Fruit fly (Drosophila melanogaster) whole organism, embryonic: Measurements from ENCODE around the gene kay.
A peak's percentile ranks its signal among the peaks of the same experiment; 100 is the strongest.

Experiments used
- CG10274 ChIP-seq: fragments of 200-800 bp; sonication (Bioruptor generic); optimal IDR thresholded peaks from 3 replicates; lab custom pipeline; 2017; ENCODE audit warnings: missing biosample characterization, mild to moderate bottlenecking, missing genetic modification characterization
- CG10543 ChIP-seq: fragments of 200-800 bp; sonication (Bioruptor generic); optimal IDR thresholded peaks from 3 replicates; lab custom pipeline; 2017; ENCODE audit warnings: missing biosample characterization, mild to moderate bottlenecking, missing genetic modification characterization, moderate library complexity
- CG10565 ChIP-seq: fragments of 200-800 bp; sonication (Bioruptor generic); optimal IDR thresholded peaks from 3 replicates; lab custom pipeline; 2016; ENCODE audit warnings: missing biosample characterization, mild to moderate bottlenecking, missing genetic modification characterization
- CG10979 ChIP-seq: fragments of 200-800 bp; sonication (Bioruptor generic); optimal IDR thresholded peaks from 2 replicates; lab custom pipeline; 2018; ENCODE audit warnings: missing biosample characterization, mild to moderate bottlenecking, missing genetic modification characterization, moderate library complexity
- CG11093 ChIP-seq: fragments of 200-800 bp; sonication (Bioruptor generic); IDR thresholded peaks from 3 replicates; pipeline ENCODE4 v1.3.6; 2022; ENCODE audit warnings: missing biosample characterization, missing genetic modification characterization
- CG12104 ChIP-seq: fragments of 200-800 bp; sonication (Bioruptor generic); optimal IDR thresholded peaks from 3 replicates; lab custom pipeline; 2016; ENCODE audit warnings: missing biosample characterization, missing genetic modification characterization
- CG12236 ChIP-seq: fragments of 200-800 bp; sonication (Bioruptor generic); optimal IDR thresholded peaks from 2 replicates; lab custom pipeline; 2016; ENCODE audit warnings: missing biosample characterization, missing genetic modification characterization
- CG1602 ChIP-seq: fragments of 200-800 bp; sonication (Bioruptor generic); optimal IDR thresholded peaks from 3 replicates; lab custom pipeline; 2016; ENCODE audit warnings: missing biosample characterization, missing genetic modification characterization
- CG32772 ChIP-seq: fragments of 200-800 bp; sonication (Bioruptor generic); IDR thresholded peaks from 2 replicates; pipeline ENCODE4 v1.3.6; 2022; ENCODE audit warnings: missing biosample characterization, missing genetic modification characterization
- CG3407 ChIP-seq: fragments of 200-800 bp; sonication (Bioruptor generic); optimal IDR thresholded peaks from 2 replicates; lab custom pipeline; 2018; ENCODE audit warnings: missing biosample characterization, mild to moderate bottlenecking, missing genetic modification characterization
- CG3847 ChIP-seq: fragments of 200-800 bp; sonication (Bioruptor generic); IDR thresholded peaks from 2 replicates; pipeline ENCODE4 v1.3.6; 2022; ENCODE audit warnings: missing biosample characterization, missing genetic modification characterization
- CG4360 ChIP-seq: fragments of 200-800 bp; sonication (Bioruptor generic); IDR thresholded peaks from 2 replicates; pipeline ENCODE4 v1.3.6; 2022; ENCODE audit warnings: missing biosample characterization, missing genetic modification characterization
- CG4424 ChIP-seq: fragments of 200-800 bp; sonication (Bioruptor generic); optimal IDR thresholded peaks from 3 replicates; lab custom pipeline; 2016; ENCODE audit warnings: missing biosample characterization, missing genetic modification characterization
- CG6254 ChIP-seq: fragments of 200-800 bp; sonication (Bioruptor generic); optimal IDR thresholded peaks from 3 replicates; lab custom pipeline; 2017; ENCODE audit warnings: mild to moderate bottlenecking, missing biosample characterization, missing genetic modification reagents, missing genetic modification characterization
- CG6854 ChIP-seq: fragments of 200-800 bp; sonication (Bioruptor generic); optimal IDR thresholded peaks from 3 replicates; lab custom pipeline; 2017; ENCODE audit warnings: missing biosample characterization, mild to moderate bottlenecking, missing genetic modification characterization
- D19A ChIP-seq: fragments of 200-800 bp; optimal IDR thresholded peaks from 3 replicates; lab custom pipeline; 2019; ENCODE audit warnings: missing biosample characterization, mild to moderate bottlenecking, missing genetic modification characterization, moderate library complexity
- Drgx ChIP-seq: fragments of 200-800 bp; sonication (Bioruptor generic); IDR thresholded peaks from 2 replicates; pipeline ENCODE4 v1.3.6; 2022; ENCODE audit warnings: missing biosample characterization, missing genetic modification characterization
- Elba2 ChIP-seq: fragments of 200-800 bp; sonication (Bioruptor generic); optimal IDR thresholded peaks from 3 replicates; lab custom pipeline; 2016; ENCODE audit warnings: missing biosample characterization, missing genetic modification characterization
- HLH54F ChIP-seq: fragments of 200-800 bp; sonication (Bioruptor generic); optimal IDR thresholded peaks from 3 replicates; lab custom pipeline; 2016; ENCODE audit warnings: missing biosample characterization, missing genetic modification characterization
- Lhr ChIP-seq: fragments of 200-800 bp; sonication (Bioruptor generic); optimal IDR thresholded peaks from 3 replicates; lab custom pipeline; 2017; ENCODE audit warnings: mild to moderate bottlenecking, missing biosample characterization, missing genetic modification reagents, missing genetic modification characterization
- MBD-R2 ChIP-seq: fragments of 200-800 bp; sonication (Bioruptor generic); IDR thresholded peaks from 2 replicates; pipeline ENCODE4 v1.3.6; 2022; ENCODE audit warnings: missing biosample characterization, missing genetic modification characterization
- MESR4 ChIP-seq: fragments of 200-800 bp; sonication (Bioruptor generic); optimal IDR thresholded peaks from 2 replicates; lab custom pipeline; 2018; ENCODE audit warnings: missing biosample characterization, mild to moderate bottlenecking, missing genetic modification characterization, moderate library complexity
- Med ChIP-seq: fragments of 200-800 bp; sonication (Bioruptor generic); peaks from one replicate; lab custom pipeline; 2016; ENCODE audit warnings: missing biosample characterization, missing genetic modification characterization, mild to moderate bottlenecking, inconsistent platforms, moderate library complexity
- Mrtf ChIP-seq: fragments of 200-800 bp; sonication (Bioruptor generic); IDR thresholded peaks from 3 replicates; pipeline ENCODE4 v1.3.6; 2022; ENCODE audit warnings: missing biosample characterization, missing genetic modification characterization
- NfI ChIP-seq: fragments of 200-800 bp; sonication (Bioruptor generic); optimal IDR thresholded peaks from 3 replicates; lab custom pipeline; 2018; ENCODE audit warnings: missing biosample characterization, mild to moderate bottlenecking, missing genetic modification characterization, moderate library complexity
- Oli ChIP-seq: fragments of 200-800 bp; sonication (Bioruptor generic); optimal IDR thresholded peaks from 2 replicates; lab custom pipeline; 2018; ENCODE audit warnings: missing biosample characterization, mild to moderate bottlenecking, missing genetic modification characterization, moderate library complexity
- Opbp ChIP-seq: fragments of 200-800 bp; sonication (Bioruptor generic); IDR thresholded peaks from 3 replicates; pipeline ENCODE4 v1.3.6; 2022; ENCODE audit warnings: missing biosample characterization, missing genetic modification characterization; ENCODE audit not compliant: partially characterized antibody
- Pdp1 ChIP-seq, 2 experiments: fragments of 200-800 bp; sonication (Bioruptor generic); optimal IDR thresholded peaks; 3 replicates each; lab custom pipeline; 2016; ENCODE audit warnings: missing biosample characterization in 2 of 2, missing genetic modification characterization in 2 of 2, mild to moderate bottlenecking in 1 of 2, moderate library complexity in 1 of 2
- Taf1 ChIP-seq: fragments of 200-800 bp; sonication (Bioruptor generic); IDR thresholded peaks from 2 replicates; pipeline ENCODE4 v1.3.6; 2022; ENCODE audit warnings: missing biosample characterization, missing genetic modification characterization
- Usf ChIP-seq: fragments of 200-800 bp; sonication (Bioruptor generic); optimal IDR thresholded peaks from 2 replicates; lab custom pipeline; 2017; ENCODE audit warnings: missing genotype, missing biosample characterization, missing genetic modification characterization
- Xrp1 ChIP-seq: fragments of 200-800 bp; sonication (Bioruptor generic); IDR thresholded peaks from 2 replicates; pipeline ENCODE4 v1.3.6; 2022; ENCODE audit warnings: missing biosample characterization, missing genetic modification characterization
- ase ChIP-seq: fragments of 200-800 bp; sonication (Bioruptor generic); IDR thresholded peaks from 3 replicates; pipeline ENCODE4 v1.3.6; 2022; ENCODE audit warnings: missing biosample characterization, missing genetic modification characterization
- bsh ChIP-seq, 2 experiments: fragments of 200-800 bp; sonication (Bioruptor generic); optimal IDR thresholded peaks; 2 replicates each; lab custom pipeline; 2017 to 2018; ENCODE audit warnings: mild to moderate bottlenecking in 2 of 2, missing biosample characterization in 2 of 2, missing genetic modification characterization in 2 of 2, moderate library complexity in 1 of 2
- ci ChIP-seq: fragments of 200-800 bp; sonication (Bioruptor generic); IDR thresholded peaks from 3 replicates; pipeline ENCODE4 v1.3.6; 2022; ENCODE audit warnings: missing biosample characterization, missing genetic modification characterization
- disco-r ChIP-seq: fragments of 200-800 bp; sonication (Bioruptor generic); optimal IDR thresholded peaks from 2 replicates; lab custom pipeline; 2016; ENCODE audit warnings: missing biosample characterization, missing genetic modification characterization
- hkb ChIP-seq, 2 experiments: fragments of 200-800 bp in 1 of 2; fragments of >200 bp in 1 of 2; sonication (Bioruptor generic) in 1 of 2; IDR thresholded peaks in 1 of 2; optimal IDR thresholded peaks in 1 of 2; 2 replicates each; pipeline versions ENCODE4 v1.3.6 to Lab custom; 2017 to 2022; ENCODE audit warnings: missing biosample characterization in 1 of 2, missing genetic modification characterization in 1 of 2
- klu ChIP-seq: fragments of 200-800 bp; sonication (Bioruptor generic); IDR thresholded peaks from 2 replicates; pipeline ENCODE4 v1.3.6; 2022; ENCODE audit warnings: missing biosample characterization, missing genetic modification characterization
- nmo ChIP-seq: fragments of 200-800 bp; sonication (Bioruptor generic); optimal IDR thresholded peaks from 2 replicates; lab custom pipeline; 2018; ENCODE audit warnings: missing biosample characterization, mild to moderate bottlenecking, missing genetic modification characterization, moderate library complexity
- oc ChIP-seq: fragments of 200-800 bp; sonication (Bioruptor generic); optimal IDR thresholded peaks from 2 replicates; lab custom pipeline; 2018; ENCODE audit warnings: missing biosample characterization, mild to moderate bottlenecking, missing genetic modification characterization, moderate library complexity
- pb ChIP-seq: fragments of 200-800 bp; sonication (Bioruptor generic); optimal IDR thresholded peaks from 3 replicates; lab custom pipeline; 2016; ENCODE audit warnings: missing biosample characterization, missing genetic modification characterization
- row ChIP-seq: fragments of 200-800 bp; sonication (Bioruptor generic); IDR thresholded peaks from 3 replicates; pipeline ENCODE4 v1.3.6; 2022; ENCODE audit warnings: missing biosample characterization, missing genetic modification characterization
- run ChIP-seq: fragments of 200-800 bp; sonication (Bioruptor generic); optimal IDR thresholded peaks from 3 replicates; lab custom pipeline; 2018; ENCODE audit warnings: missing biosample characterization, mild to moderate bottlenecking, missing genetic modification characterization
- salm ChIP-seq: fragments of 200-800 bp; sonication (Bioruptor generic); optimal IDR thresholded peaks from 2 replicates; lab custom pipeline; 2018; ENCODE audit warnings: missing biosample characterization, mild to moderate bottlenecking, missing genetic modification characterization
- sc ChIP-seq, 3 experiments: fragments of >200 bp in 2 of 3; fragments of 200-800 bp in 1 of 3; sonication (Bioruptor generic) in 1 of 3; optimal IDR thresholded peaks; 2 replicates in 2 of 3; 3 replicates in 1 of 3; lab custom pipeline; 2017; ENCODE audit warnings: mild to moderate bottlenecking in 1 of 3, missing biosample characterization in 1 of 3, missing genetic modification characterization in 1 of 3, missing genetic modification reagents in 1 of 3
- sisA ChIP-seq: fragments of 200-800 bp; sonication (Bioruptor generic); IDR thresholded peaks from 2 replicates; pipeline ENCODE4 v1.3.6; 2022; ENCODE audit warnings: missing biosample characterization, missing genetic modification characterization
- ssp ChIP-seq: fragments of 200-800 bp; sonication (Bioruptor generic); IDR thresholded peaks from 2 replicates; pipeline ENCODE4 v1.3.6; 2022; ENCODE audit warnings: missing biosample characterization, missing genetic modification characterization
- toy ChIP-seq: fragments of 200-800 bp; sonication (Bioruptor generic); IDR thresholded peaks from 2 replicates; pipeline ENCODE4 v1.3.6; 2022; ENCODE audit warnings: missing biosample characterization, missing genetic modification characterization
- unc-4 ChIP-seq: fragments of 200-800 bp; sonication (Bioruptor generic); IDR thresholded peaks from 2 replicates; pipeline ENCODE4 v1.3.6; 2022; ENCODE audit warnings: missing biosample characterization, missing genetic modification characterization; ENCODE audit not compliant: partially characterized antibody
- usp ChIP-seq: fragments of >200 bp; optimal IDR thresholded peaks from 2 replicates; lab custom pipeline; 2017; ENCODE audit warnings: missing biosample characterization, missing genetic modification characterization
- vfl ChIP-seq: fragments of 200-800 bp; sonication (Bioruptor generic); optimal IDR thresholded peaks from 2 replicates; lab custom pipeline; 2016; ENCODE audit warnings: missing biosample characterization, missing genetic modification characterization
- vnd ChIP-seq: fragments of 200-800 bp; sonication (Bioruptor generic); IDR thresholded peaks from 3 replicates; pipeline ENCODE4 v1.3.6; 2022; ENCODE audit warnings: missing biosample characterization, missing genetic modification characterization; ENCODE audit not compliant: partially characterized antibody

Gene kay

DNA sequence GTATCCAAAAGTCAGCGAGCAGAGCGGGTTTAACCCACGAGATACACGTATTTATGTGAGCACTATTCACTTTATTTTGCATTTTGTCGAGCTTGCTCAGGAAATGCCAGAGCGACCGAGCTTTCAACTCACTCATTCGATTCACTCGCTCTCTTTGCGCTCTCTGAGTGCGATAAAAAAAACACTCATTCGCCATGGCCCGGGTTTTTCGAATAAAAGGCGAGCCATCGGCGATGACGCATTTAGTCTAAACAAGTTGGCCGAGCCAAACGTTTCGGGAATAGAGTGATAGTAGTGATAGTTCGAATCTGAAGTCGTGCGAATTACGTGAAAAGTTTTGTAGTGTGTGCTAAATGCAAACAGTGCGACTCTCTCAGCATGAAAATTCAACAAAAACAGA lies 16.6 kb downstream of the kay start (continued):
- no peak for TF ChIP-seq hkb (optimal IDR thresholded peaks at IDR 0.05; lab: Kevin White, UChicago)
- peak; percentile 49 for TF ChIP-seq hkb (GFP tag; IDR thresholded peaks at IDR 0.05; lab: Robert Waterston, UW)
- TF ChIP-seq klu = no peak
- no peak for TF ChIP-seq CG11093 (GFP tag; lab: Robert Waterston, UW)
- TF ChIP-seq Med = peak; percentile 64
- no peak for TF ChIP-seq Lhr (GFP tag; lab: Kevin White, UChicago)
- no peak for TF ChIP-seq row (GFP tag; lab: Robert Waterston, UW)
- no peak for TF ChIP-seq MESR4 (GFP tag; lab: Kevin White, UChicago)
- TF ChIP-seq CG12236 (GFP tag; lab: Kevin White, UChicago) = no peak
- no peak for TF ChIP-seq sc (optimal IDR thresholded peaks at IDR 0.05; lab: Kevin White, UChicago)
- TF ChIP-seq sc (GFP tag; optimal IDR thresholded peaks at IDR 0.05; lab: Kevin White, UChicago) = no peak
- TF ChIP-seq HLH54F (GFP tag; lab: Kevin White, UChicago) = no peak
- no peak for TF ChIP-seq nmo (GFP tag; lab: Kevin White, UChicago)
- no peak for TF ChIP-seq NfI (GFP tag; lab: Kevin White, UChicago)
- TF ChIP-seq Oli (tag; lab: Kevin White, UChicago) = no peak
- TF ChIP-seq usp = no peak
- no peak for TF ChIP-seq CG4360
- no peak for TF ChIP-seq disco-r (GFP tag; lab: Kevin White, UChicago)
- no peak for TF ChIP-seq CG1602
- no peak for TF ChIP-seq CG10979 (tag; lab: Kevin White, UChicago)
- TF ChIP-seq vnd (GFP tag; lab: Robert Waterston, UW) = no peak
- no peak for TF ChIP-seq CG12104 (GFP tag; lab: Kevin White, UChicago)
- no peak for TF ChIP-seq sisA
- no peak for TF ChIP-seq Taf1 (GFP tag; lab: Robert Waterston, UW)
- no peak for TF ChIP-seq Pdp1 (GFP tag; optimal IDR thresholded peaks at IDR 0.05; lab: Kevin White, UChicago)
- no peak for TF ChIP-seq Mrtf (GFP tag; lab: Robert Waterston, UW)
- TF ChIP-seq D19A = no peak
- TF ChIP-seq Xrp1 (GFP tag; lab: Robert Waterston, UW) = no peak
- TF ChIP-seq vfl = no peak
- TF ChIP-seq CG3407 = no peak
- no peak for TF ChIP-seq Drgx
- TF ChIP-seq bsh (GFP tag; optimal IDR thresholded peaks at IDR 0.05; lab: Kevin White, UChicago) = peak in 1 of 2 experiments; percentile 26
- TF ChIP-seq MBD-R2 (GFP tag; lab: Robert Waterston, UW) = no peak
- TF ChIP-seq CG6854 (GFP tag; lab: Kevin White, UChicago) = peak; percentile 20
- TF ChIP-seq CG10543 = peak; percentile 22
- TF ChIP-seq oc = no peak
- TF ChIP-seq ci (GFP tag; lab: Robert Waterston, UW) = peak; percentile 56; the same call in 2 of the 3 replicates
- peak; percentile 10 for TF ChIP-seq CG6254 (GFP tag; lab: Kevin White, UChicago)
- no peak for TF ChIP-seq CG4424 (GFP tag; lab: Kevin White, UChicago)
- TF ChIP-seq toy (GFP tag; lab: Robert Waterston, UW) = no peak
- no peak for TF ChIP-seq Usf
- TF ChIP-seq unc-4 = peak; percentile 48
- no peak for TF ChIP-seq ase (GFP tag; lab: Robert Waterston, UW)
- TF ChIP-seq CG10274 = no peak
- TF ChIP-seq run (tag; lab: Kevin White, UChicago) = peak; percentile 16
- no peak for TF ChIP-seq salm
- peak; percentile 29; the same call in 2 of the 3 replicates for TF ChIP-seq Opbp (GFP tag; lab: Robert Waterston, UW)
- no peak for TF ChIP-seq CG32772
- TF ChIP-seq ssp = no peak
- TF ChIP-seq Elba2 (GFP tag; lab: Kevin White, UChicago) = no peak
- TF ChIP-seq CG3847 = no peak
- TF ChIP-seq CG10565 = no peak
- no peak for TF ChIP-seq pb
